Fruit fly (Drosophila melanogaster): ENCODE measurements around the gene CG14443.

CG14443 gene

DNA sequence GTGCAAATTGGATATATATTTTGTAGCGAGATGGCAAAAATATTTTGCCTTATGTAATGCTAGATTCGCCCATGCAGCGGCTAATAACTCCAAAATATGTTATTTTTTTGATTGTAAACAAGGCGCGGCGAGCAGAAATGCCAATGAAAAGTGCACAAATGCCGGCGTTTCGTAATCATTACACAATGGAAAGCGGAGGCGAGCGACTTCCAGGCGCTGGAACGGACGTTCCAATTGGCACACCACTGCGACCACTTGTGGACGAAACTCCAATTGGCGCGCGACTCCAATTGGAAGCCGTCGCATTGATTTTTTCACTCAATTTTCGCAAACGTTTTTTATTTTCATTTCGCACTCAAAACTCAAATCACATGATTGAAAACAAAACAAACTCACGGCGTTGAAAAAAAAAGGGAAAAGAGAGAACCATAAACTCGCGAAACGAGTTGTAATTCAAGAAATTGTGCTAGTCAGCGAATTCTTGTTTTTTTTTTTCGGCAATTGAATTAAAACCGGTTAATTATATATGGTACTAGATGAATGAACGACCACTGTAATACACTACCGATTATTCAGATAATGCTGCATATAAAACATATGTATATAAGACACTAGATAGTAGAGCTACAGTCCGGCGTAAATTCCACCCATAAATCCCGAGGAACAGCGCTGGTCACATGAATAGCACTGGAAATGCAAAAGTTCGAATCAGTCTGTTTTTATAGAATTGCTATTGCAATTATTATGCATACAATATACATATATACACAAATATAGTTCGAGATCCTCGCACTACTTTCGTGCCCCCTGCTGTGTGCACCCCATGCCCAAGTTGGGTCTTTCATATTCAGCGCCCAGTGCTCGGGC lies 45.1 kb downstream of the CG14443 start, which contains the start of gene ND-ASHI (continued):
- TF ChIP-seq CG30020 (tag; optimal IDR thresholded peaks at IDR 0.05) = peak; percentile 41
- TF ChIP-seq CG8290 (GFP tag; optimal IDR thresholded peaks at IDR 0.05) = peak; percentile 69
- TF ChIP-seq CG8290 (tag; optimal IDR thresholded peaks at IDR 0.05) = peak in 1 of 2 experiments; percentile 99
- no peak for TF ChIP-seq Dfd (GFP tag; optimal IDR thresholded peaks at IDR 0.05)
- no peak for TF ChIP-seq sc (optimal IDR thresholded peaks at IDR 0.05)
- peak; percentile 82 for TF ChIP-seq sc (GFP tag; optimal IDR thresholded peaks at IDR 0.05)
- TF ChIP-seq Xbp1 (GFP tag; optimal IDR thresholded peaks at IDR 0.05) = peak; percentile 94
- peak; percentile 95 for TF ChIP-seq CG13296 (GFP tag; optimal IDR thresholded peaks at IDR 0.05)
- peak; percentile 90 for TF ChIP-seq CG16815 (GFP tag; optimal IDR thresholded peaks at IDR 0.05)
- TF ChIP-seq gcm (GFP tag; optimal IDR thresholded peaks at IDR 0.05) = peak; percentile 84
- peak; percentile 90 for TF ChIP-seq CG11723 (GFP tag; optimal IDR thresholded peaks at IDR 0.05)
- TF ChIP-seq HLH4C (GFP tag; IDR thresholded peaks at IDR 0.05; ENCODE audit: partially characterized antibody) = no peak
- peak; percentile 48 for TF ChIP-seq p53 (GFP tag; optimal IDR thresholded peaks at IDR 0.05)
- TF ChIP-seq CG4730 (GFP tag; IDR thresholded peaks at IDR 0.05) = peak; percentile 90
- TF ChIP-seq usp (GFP tag; optimal IDR thresholded peaks at IDR 0.05) = no peak
- TF ChIP-seq cg (GFP tag; optimal IDR thresholded peaks at IDR 0.05) = no peak
- TF ChIP-seq da (GFP tag; optimal IDR thresholded peaks at IDR 0.05) = peak; percentile 75
- peak; percentile 34 for TF ChIP-seq kni (GFP tag; optimal IDR thresholded peaks at IDR 0.05)
- peak; percentile 75 for TF ChIP-seq CkIIα-i1 (GFP tag; IDR thresholded peaks at IDR 0.05)
- peak; percentile 94 for TF ChIP-seq Optix (GFP tag; IDR thresholded peaks at IDR 0.05)
- TF ChIP-seq mld (GFP tag; IDR thresholded peaks at IDR 0.05; ENCODE audit: partially characterized antibody) = no peak
- TF ChIP-seq pan (optimal IDR thresholded peaks at IDR 0.05) = no peak
- peak in 1 of 2 experiments; percentile 97 for TF ChIP-seq pan (GFP tag; optimal IDR thresholded peaks at IDR 0.05 in 1 of 2, IDR thresholded peaks at IDR 0.05 in 1 of 2)
- TF ChIP-seq ind (GFP tag; optimal IDR thresholded peaks at IDR 0.05) = peak; percentile 95
- peak; percentile 83 for TF ChIP-seq CG4328 (GFP tag; optimal IDR thresholded peaks at IDR 0.05)
- TF ChIP-seq CG3847 (GFP tag; IDR thresholded peaks at IDR 0.05) = peak; percentile 94
- peak; percentile 89 for TF ChIP-seq CG10979 (tag; optimal IDR thresholded peaks at IDR 0.05)
- peak; percentile 94 for TF ChIP-seq zfh2 (GFP tag; optimal IDR thresholded peaks at IDR 0.05)
- peak; percentile 83 for TF ChIP-seq CG10267 (tag; optimal IDR thresholded peaks at IDR 0.05)
- TF ChIP-seq pzg (GFP tag; optimal IDR thresholded peaks at IDR 0.05) = peak; percentile 35
- peak; percentile 91 for TF ChIP-seq CG15011 (GFP tag; optimal IDR thresholded peaks at IDR 0.05)
- TF ChIP-seq sim (GFP tag; IDR thresholded peaks at IDR 0.05) = peak; percentile 77
- peak; percentile 87 for TF ChIP-seq wek (GFP tag; optimal IDR thresholded peaks at IDR 0.05)
- TF ChIP-seq CG15479 (GFP tag; optimal IDR thresholded peaks at IDR 0.05) = no peak
- peak; percentile 89 for TF ChIP-seq Usf (GFP tag; optimal IDR thresholded peaks at IDR 0.05)
- no peak for TF ChIP-seq Doc3 (GFP tag; IDR thresholded peaks at IDR 0.05; ENCODE audit: partially characterized antibody)
- peak; percentile 90 for TF ChIP-seq disco-r (GFP tag; optimal IDR thresholded peaks at IDR 0.05)
- TF ChIP-seq Hand (GFP tag; optimal IDR thresholded peaks at IDR 0.05) = peak; percentile 96
- TF ChIP-seq Kr (GFP tag; optimal IDR thresholded peaks at IDR 0.05) = no peak
- TF ChIP-seq eyg (GFP tag; optimal IDR thresholded peaks at IDR 0.05) = peak; percentile 91
- TF ChIP-seq CG17359 (tag; optimal IDR thresholded peaks at IDR 0.05) = peak; percentile 95
- peak; percentile 66 for TF ChIP-seq CG9876 (GFP tag; optimal IDR thresholded peaks at IDR 0.05)
- no peak for TF ChIP-seq lov (optimal IDR thresholded peaks at IDR 0.05)
- TF ChIP-seq lov (GFP tag; IDR thresholded peaks at IDR 0.05) = peak; percentile 94
- TF ChIP-seq az2 (GFP tag; optimal IDR thresholded peaks at IDR 0.05) = peak; percentile 92
- no peak for TF ChIP-seq Dp (GFP tag; optimal IDR thresholded peaks at IDR 0.05)
- peak; percentile 83 for TF ChIP-seq CG6654 (GFP tag; optimal IDR thresholded peaks at IDR 0.05)
- TF ChIP-seq hb (GFP tag; IDR thresholded peaks at IDR 0.05; ENCODE audit: partially characterized antibody) = no peak
- TF ChIP-seq CG7987 (GFP tag; optimal IDR thresholded peaks at IDR 0.05) = peak; percentile 89
- TF ChIP-seq Hr39 (optimal IDR thresholded peaks at IDR 0.05) = no peak

All from whole organism, embryonic.